Worm (Caenorhabditis elegans) whole organism, young adult: ENCODE measurements around the gene F44D12.6.
A peak's percentile ranks its signal among the peaks of the same experiment; 100 is the strongest.
"Not testable (repeated sequence)": the region's sequence is repeated elsewhere in the genome, so short reads cannot be mapped to it uniquely, and the experiment has no call there.

Experiments used
- B0336.3 ChIP-seq: fragments of 200-800 bp; sonication (Bioruptor generic); IDR thresholded peaks from 2 replicates; pipeline ENCODE4 v1.3.6; 2022; ENCODE audit warnings: missing genetic modification characterization, missing compliant biosample characterization
- C17E4.6 ChIP-seq: fragments of 200-800 bp; sonication (Bioruptor generic); IDR thresholded peaks from 2 replicates; pipeline ENCODE4 v1.3.6; 2022; ENCODE audit warnings: missing genetic modification reagents, missing genetic modification characterization, missing compliant biosample characterization
- F23B12.7 ChIP-seq: sonication (generic microtip); optimal IDR thresholded peaks from 2 replicates; lab custom pipeline; 2017; ENCODE audit warnings: missing genetic modification characterization, mild to moderate bottlenecking, missing compliant biosample characterization, antibody characterized with exemption, moderate library complexity; ENCODE audit not compliant: insufficient read depth
- F55B11.4 ChIP-seq: sonication (generic microtip); optimal IDR thresholded peaks from 2 replicates; lab custom pipeline; 2016; ENCODE audit warnings: missing compliant biosample characterization, missing genetic modification characterization, borderline replicate concordance; ENCODE audit not compliant: insufficient read depth
- F57C9.4 ChIP-seq: sonication (generic microtip); optimal IDR thresholded peaks from 2 replicates; lab custom pipeline; 2017; ENCODE audit warnings: mild to moderate bottlenecking, missing genetic modification characterization, missing compliant biosample characterization
- aptf-3 ChIP-seq: fragments of 200-800 bp; sonication (Bioruptor generic); IDR thresholded peaks from 2 replicates; pipeline ENCODE4 v1.3.6; 2022; ENCODE audit warnings: missing genetic modification characterization, missing compliant biosample characterization
- athp-1 ChIP-seq: sonication (generic microtip); optimal IDR thresholded peaks from 2 replicates; lab custom pipeline; 2017; ENCODE audit warnings: mild to moderate bottlenecking, missing genetic modification characterization, missing compliant biosample characterization
- attf-6 ChIP-seq: fragments of 200-800 bp; sonication (Bioruptor generic); IDR thresholded peaks from 2 replicates; pipeline ENCODE4 v1.3.6; 2022; ENCODE audit warnings: missing genetic modification reagents, missing genetic modification characterization, missing compliant biosample characterization
- bed-2 ChIP-seq: fragments of 200-800 bp; sonication (Bioruptor generic); IDR thresholded peaks from 2 replicates; pipeline ENCODE4 v1.3.6; 2022; ENCODE audit warnings: missing genetic modification reagents, missing genetic modification characterization, missing compliant biosample characterization
- ceh-40 ChIP-seq: fragments of 200-800 bp; sonication (Bioruptor generic); IDR thresholded peaks from 2 replicates; pipeline ENCODE4 v1.3.6; 2022; ENCODE audit warnings: missing genetic modification characterization, missing compliant biosample characterization
- ceh-58 ChIP-seq: fragments of 200-800 bp; sonication (Bioruptor generic); IDR thresholded peaks from 2 replicates; pipeline ENCODE4 v1.3.6; 2022; ENCODE audit warnings: missing genetic modification characterization, missing compliant biosample characterization
- ceh-91 ChIP-seq: fragments of 200-800 bp; sonication (Bioruptor generic); IDR thresholded peaks from 2 replicates; pipeline ENCODE4 v1.3.6; 2022; ENCODE audit warnings: missing genetic modification reagents, missing genetic modification characterization, missing compliant biosample characterization
- dox-1 ChIP-seq: fragments of 200-800 bp; sonication (Bioruptor generic); IDR thresholded peaks from 2 replicates; pipeline ENCODE4 v1.3.6; 2022; ENCODE audit warnings: missing genetic modification reagents, missing genetic modification characterization, missing compliant biosample characterization
- efl-1 ChIP-seq: fragments of 150-350 bp; optimal IDR thresholded peaks from 2 replicates; lab custom pipeline; 2014; ENCODE audit warnings: missing biosample characterization, missing genetic modification reagents, missing genetic modification characterization
- egrh-3 ChIP-seq: fragments of 200-800 bp; sonication (Bioruptor generic); IDR thresholded peaks from 2 replicates; pipeline ENCODE4 v1.3.6; 2022; ENCODE audit warnings: missing genetic modification reagents, missing genetic modification characterization, missing compliant biosample characterization
- ets-4 ChIP-seq: fragments of 200-800 bp; sonication (Bioruptor generic); optimal IDR thresholded peaks from 2 replicates; lab custom pipeline; 2018; ENCODE audit warnings: mild to moderate bottlenecking, missing genetic modification characterization, missing compliant biosample characterization
- hlh-12 ChIP-seq: sonication (generic microtip); optimal IDR thresholded peaks from 2 replicates; lab custom pipeline; 2016; ENCODE audit warnings: missing genetic modification characterization, missing compliant biosample characterization
- hmg-1.2 ChIP-seq: fragments of 200-800 bp; sonication (Bioruptor generic); IDR thresholded peaks from 2 replicates; pipeline ENCODE4 v1.3.6; 2022; ENCODE audit warnings: missing genetic modification reagents, missing genetic modification characterization, missing compliant biosample characterization
- hrde-1 ChIP-seq: sonication (generic microtip); optimal IDR thresholded peaks from 2 replicates; lab custom pipeline; 2016; ENCODE audit warnings: missing genetic modification characterization, mild to moderate bottlenecking, missing compliant biosample characterization, moderate library complexity, missing genotype, missing genetic modification reagents, borderline replicate concordance
- lin-35 ChIP-seq, 3 experiments: fragments of 150-350 bp in 2 of 3; sonication (generic microtip) in 1 of 3; optimal IDR thresholded peaks; 2 replicates each; lab custom pipeline; 2014 to 2018; ENCODE audit warnings: missing biosample characterization in 3 of 3, missing genetic modification characterization in 3 of 3, missing genetic modification reagents in 3 of 3
- lin-54 ChIP-seq: fragments of 200-800 bp; sonication (Bioruptor generic); optimal IDR thresholded peaks from 2 replicates; lab custom pipeline; 2018; ENCODE audit warnings: mild to moderate bottlenecking, missing genetic modification characterization, missing compliant biosample characterization
- lsl-1 ChIP-seq: fragments of 200-800 bp; sonication (Bioruptor generic); optimal IDR thresholded peaks from 2 replicates; lab custom pipeline; 2018; ENCODE audit warnings: mild to moderate bottlenecking, missing genetic modification characterization, moderate library complexity, missing compliant biosample characterization
- nfyb-1 ChIP-seq: fragments of 200-800 bp; sonication (Bioruptor generic); IDR thresholded peaks from 2 replicates; pipeline ENCODE4 v1.3.6; 2022; ENCODE audit warnings: missing genetic modification reagents, missing genetic modification characterization, missing compliant biosample characterization
- nhr-179 ChIP-seq: sonication (generic microtip); optimal IDR thresholded peaks from 2 replicates; lab custom pipeline; 2016; ENCODE audit warnings: mild to moderate bottlenecking, missing genetic modification characterization, missing compliant biosample characterization
- pbrm-1 ChIP-seq: fragments of 200-800 bp; sonication (Bioruptor generic); IDR thresholded peaks from 2 replicates; pipeline ENCODE4 v1.3.6; 2022; ENCODE audit warnings: missing genetic modification reagents, missing genetic modification characterization, missing compliant biosample characterization
- rec-8 ChIP-seq, 2 experiments: sonication (generic microtip); optimal IDR thresholded peaks; 2 replicates each; lab custom pipeline; 2016; ENCODE audit warnings: mild to moderate bottlenecking in 2 of 2, missing genetic modification characterization in 2 of 2, missing genetic modification reagents in 2 of 2, missing genotype in 2 of 2, missing biosample characterization in 1 of 2, missing compliant biosample characterization in 1 of 2, moderate library complexity in 1 of 2
- sdz-38 ChIP-seq: sonication (generic microtip); optimal IDR thresholded peaks from 2 replicates; lab custom pipeline; 2016; ENCODE audit warnings: missing genotype, missing genetic modification characterization, missing compliant biosample characterization
- snpc-1.1 ChIP-seq: sonication (generic microtip); optimal IDR thresholded peaks from 2 replicates; lab custom pipeline; 2017; ENCODE audit warnings: missing genetic modification characterization, mild to moderate bottlenecking, missing compliant biosample characterization, antibody characterized with exemption, moderate library complexity, missing genotype, missing genetic modification reagents; ENCODE audit not compliant: insufficient read depth
- snpc-4 ChIP-seq, 5 experiments: fragments of 150-350 bp in 1 of 5; sonication (generic microtip) in 4 of 5; optimal IDR thresholded peaks; 2 replicates each; lab custom pipeline; 2014 to 2018; ENCODE audit warnings: missing genetic modification characterization in 5 of 5, missing biosample characterization in 3 of 5, antibody characterized with exemption in 2 of 5, mild to moderate bottlenecking in 2 of 5, missing compliant biosample characterization in 2 of 5, missing genotype in 2 of 5, moderate library complexity in 2 of 5, missing genetic modification reagents in 1 of 5
- tbp1 ChIP-seq: fragments of 200-800 bp; sonication (Bioruptor generic); optimal IDR thresholded peaks from 2 replicates; lab custom pipeline; 2018; ENCODE audit warnings: mild to moderate bottlenecking, missing genetic modification characterization, missing compliant biosample characterization
- tbx-9 ChIP-seq: sonication (generic microtip); optimal IDR thresholded peaks from 2 replicates; lab custom pipeline; 2016; ENCODE audit warnings: borderline replicate concordance, missing genetic modification characterization, inconsistent platforms, missing compliant biosample characterization
- unc-62 ChIP-seq: fragments of 150-350 bp; optimal IDR thresholded peaks from 2 replicates; lab custom pipeline; 2014; ENCODE audit warnings: missing biosample characterization, missing genetic modification reagents, missing genetic modification characterization
- ztf-25 ChIP-seq: fragments of 200-800 bp; sonication (Bioruptor generic); IDR thresholded peaks from 2 replicates; pipeline ENCODE4 v1.3.6; 2022; ENCODE audit warnings: missing genetic modification reagents, missing genetic modification characterization, missing compliant biosample characterization
- ztf-26 ChIP-seq: sonication (generic microtip); optimal IDR thresholded peaks from 2 replicates; lab custom pipeline; 2017; ENCODE audit warnings: missing genetic modification characterization, missing compliant biosample characterization

F44D12.6 gene

DNA sequence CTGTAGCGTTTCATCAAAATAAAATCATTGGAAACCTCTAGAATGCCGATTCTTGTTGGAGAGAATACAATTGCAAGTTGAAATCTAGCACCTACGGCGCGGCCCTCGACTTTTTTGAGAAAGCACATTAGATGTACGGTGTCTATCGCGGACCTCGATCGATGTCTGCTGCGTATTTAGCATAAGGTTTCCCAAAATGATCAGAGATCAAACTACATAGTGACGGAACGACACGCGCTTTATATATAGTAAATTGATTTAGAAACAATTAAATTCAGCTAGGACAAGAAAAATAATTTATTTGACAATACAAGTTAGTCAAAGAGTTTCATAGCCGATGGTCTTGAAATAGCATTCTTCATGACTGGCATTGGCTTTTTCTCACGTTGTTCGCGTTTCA lies 7.0 kb upstream of the F44D12.6 start:
- peak; percentile 54 for TF ChIP-seq pbrm-1 (GFP tag; lab: Robert Waterston, UW)
- peak; percentile 51 for TF ChIP-seq hmg-1.2 (GFP tag; lab: Robert Waterston, UW)
- TF ChIP-seq lsl-1 = no peak
- no peak for TF ChIP-seq ceh-91 (GFP tag; lab: Robert Waterston, UW)
- TF ChIP-seq snpc-1.1 = peak; percentile 71
- TF ChIP-seq athp-1 (tag; lab: Kevin White, UChicago) = no peak
- TF ChIP-seq F55B11.4 (tag; lab: Kevin White, UChicago) = no peak
- no peak for TF ChIP-seq dox-1 (GFP tag; lab: Robert Waterston, UW)
- no peak for TF ChIP-seq snpc-4 (GFP tag; optimal IDR thresholded peaks at IDR 0.05; lab: Kevin White, UChicago)
- TF ChIP-seq snpc-4 (tag; optimal IDR thresholded peaks at IDR 0.05; lab: Kevin White, UChicago) = peak in 2 of 4 experiments; percentile 62 to 85
- TF ChIP-seq nfyb-1 (GFP tag; lab: Robert Waterston, UW) = no peak
- no peak for TF ChIP-seq lin-35 (GFP tag; optimal IDR thresholded peaks at IDR 0.05; lab: Kevin White, UChicago)

DNA sequence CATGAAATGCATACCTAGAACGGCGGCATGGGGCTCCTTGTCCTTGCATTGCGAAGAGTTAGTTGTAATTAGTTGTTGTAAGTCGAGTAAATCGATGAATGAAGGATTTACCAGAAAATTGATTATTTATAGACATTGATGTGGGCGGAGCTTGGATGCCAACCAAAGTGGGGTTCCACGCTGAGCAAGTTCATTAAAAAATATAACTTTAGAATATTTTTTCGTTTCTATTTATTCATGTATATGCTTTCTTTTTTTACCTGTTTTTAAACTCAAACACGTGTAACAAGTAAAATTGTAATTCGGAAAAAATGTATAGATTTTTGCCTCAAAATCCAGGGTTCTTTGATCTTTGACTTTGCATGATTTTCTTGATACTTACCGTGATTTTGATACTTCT lies 5.6 kb upstream of the F44D12.6 start, which contains the start of gene gipc-2:
Gene gipc-2, minus strand, starts transcription at position 101 of the 400 bp plus-strand sequence.
- TF ChIP-seq ceh-40 (GFP tag; lab: Robert Waterston, UW) (no peak), bed-2 (GFP tag; lab: Robert Waterston, UW) (no peak), lsl-1 (no peak), hrde-1 (no peak), unc-62 (GFP tag; lab: Kevin White, UChicago) (no peak), nhr-179 (tag; lab: Kevin White, UChicago) (no peak), hlh-12 (no peak), tbx-9 (tag; lab: Kevin White, UChicago) (no peak), C17E4.6 (GFP tag; lab: Robert Waterston, UW) (no peak)

DNA sequence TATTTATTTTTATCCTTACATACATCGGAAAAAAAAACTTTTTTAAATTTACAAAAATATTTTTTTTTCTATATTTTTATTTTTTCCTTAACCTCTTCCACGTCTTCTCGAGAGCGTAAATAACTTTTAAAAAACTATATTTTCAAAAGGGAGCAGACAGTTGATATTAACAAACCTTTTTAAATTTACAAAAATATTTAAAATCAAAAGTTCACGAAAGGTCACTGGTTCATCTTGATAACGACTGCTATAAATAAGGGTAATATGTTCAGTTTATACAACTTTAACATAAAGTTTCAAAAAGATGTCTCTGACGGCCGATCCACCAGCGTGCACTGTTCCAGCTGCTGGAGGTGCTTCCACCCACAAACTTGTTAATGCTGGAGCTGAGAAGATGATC lies 4.4 kb upstream of the F44D12.6 start, which contains the start of the genes F44D12.16 and msd-2:
Gene F44D12.16, plus strand, starts transcription at position 301 of the 400 bp plus-strand sequence.
Gene msd-2, plus strand, starts transcription at position 305 of the 400 bp plus-strand sequence.
- TF ChIP-seq lin-54 (GFP tag; lab: Kevin White, UChicago); ceh-58 (GFP tag; lab: Robert Waterston, UW); aptf-3: not testable (repeated sequence)

DNA sequence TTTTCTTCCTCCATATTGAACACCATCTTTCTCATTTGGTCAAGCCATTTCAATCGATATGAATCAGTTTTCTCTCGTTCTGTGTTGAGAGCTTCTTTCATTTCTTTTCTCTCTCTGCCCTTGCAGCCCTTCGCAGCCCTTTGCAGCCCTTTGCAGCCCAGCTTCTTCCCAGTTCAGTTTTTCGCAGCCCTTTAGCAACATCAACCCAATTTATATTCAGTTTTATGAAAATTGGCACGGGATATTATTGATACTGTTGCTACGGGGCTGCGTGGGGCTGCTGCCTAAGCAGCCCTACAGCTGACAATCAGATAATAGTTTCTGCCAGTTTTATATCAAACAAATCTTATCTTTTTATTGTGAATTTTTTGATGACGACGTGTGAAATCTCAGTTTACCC lies 3.8 kb downstream of the F44D12.6 start, which contains the start of gene F44D12.10:
Gene F44D12.10, minus strand, starts transcription at position 101 of the 400 bp plus-strand sequence.
- TF ChIP-seq F57C9.4 (tag; lab: Kevin White, UChicago) = no peak
- no peak for TF ChIP-seq ets-4 (GFP tag; lab: Kevin White, UChicago)
- TF ChIP-seq ztf-25 (GFP tag; lab: Robert Waterston, UW) = no peak
- TF ChIP-seq aptf-3 = no peak
- TF ChIP-seq hmg-1.2 (GFP tag; lab: Robert Waterston, UW) = no peak

DNA sequence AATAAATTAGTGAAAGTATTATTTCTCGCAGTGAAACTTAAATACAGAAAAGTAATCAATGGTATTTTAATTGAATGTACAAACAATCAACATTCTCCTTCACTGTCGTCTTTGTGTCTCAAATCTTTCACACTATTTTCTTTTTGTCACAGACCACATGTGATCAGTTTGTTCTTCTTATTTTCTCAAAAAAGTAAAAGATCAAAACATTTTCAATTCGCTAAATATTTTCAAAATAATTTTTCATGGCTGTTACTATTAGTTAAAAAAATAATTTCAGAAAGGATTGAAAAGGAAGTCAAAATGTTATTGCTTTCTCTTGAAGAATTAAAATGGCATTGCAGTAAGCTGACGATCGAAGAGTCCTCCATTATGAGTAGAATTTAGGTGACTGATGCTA lies 7.7 kb downstream of the F44D12.6 start, which contains the start of gene dhs-31:
Gene dhs-31, minus strand, starts transcription at position 101 of the 400 bp plus-strand sequence.
- no peak for TF ChIP-seq B0336.3 (GFP tag; lab: Robert Waterston, UW)
- no peak for TF ChIP-seq ztf-26
- TF ChIP-seq pbrm-1 (GFP tag; lab: Robert Waterston, UW) = no peak
- no peak for TF ChIP-seq egrh-3 (GFP tag; lab: Robert Waterston, UW)
- no peak for TF ChIP-seq F23B12.7 (tag; lab: Kevin White, UChicago)
- TF ChIP-seq sdz-38 (tag; lab: Kevin White, UChicago) = no peak
- no peak for TF ChIP-seq efl-1 (GFP tag; lab: Kevin White, UChicago)
- no peak for TF ChIP-seq attf-6 (GFP tag; lab: Robert Waterston, UW)
- TF ChIP-seq snpc-4 (GFP tag; optimal IDR thresholded peaks at IDR 0.05; lab: Kevin White, UChicago) = no peak
- TF ChIP-seq snpc-4 (tag; optimal IDR thresholded peaks at IDR 0.05; lab: Kevin White, UChicago) = no peak
- no peak for TF ChIP-seq tbp1
- TF ChIP-seq lsl-1 = no peak
- TF ChIP-seq rec-8 (tag; optimal IDR thresholded peaks at IDR 0.05; lab: Kevin White, UChicago) = no peak
